Worm (Caenorhabditis elegans): ENCODE results near the gene srh-76.

DNA sequence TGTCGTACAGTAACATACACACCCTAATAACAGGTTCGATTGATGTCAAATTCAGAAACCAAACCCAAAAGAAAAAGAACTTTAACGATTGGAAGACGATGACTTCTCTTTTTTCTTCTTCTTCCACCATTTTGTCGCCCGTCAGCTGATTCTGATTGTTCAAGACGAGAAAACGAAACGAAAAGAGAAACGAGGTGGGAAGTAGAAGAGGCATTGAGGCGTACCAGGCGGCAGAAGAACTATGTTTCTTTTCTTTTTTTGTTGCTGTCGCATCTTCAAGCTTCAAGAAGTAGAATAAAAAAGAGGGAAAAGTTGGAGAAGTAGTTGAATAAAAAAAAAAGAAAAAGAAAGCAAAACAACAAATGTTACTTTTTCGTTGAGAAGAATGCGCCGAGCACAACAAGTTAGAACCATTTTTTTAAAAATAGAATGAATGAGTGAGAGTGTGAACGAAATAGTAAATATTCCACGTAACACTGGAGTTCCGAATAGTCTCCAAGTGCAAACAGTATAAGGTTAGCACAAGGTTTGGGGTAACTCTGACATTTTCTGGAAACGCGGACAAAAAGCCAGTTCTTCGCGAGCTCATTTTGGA is 14.5 kb downstream of the srh-76 start:
- TF ChIP-seq nhr-76 (tag; optimal IDR thresholded peaks at IDR 0.05) (no peak), ama-1 (optimal IDR thresholded peaks at IDR 0.05) (no peak), dpl-1 (GFP tag; optimal IDR thresholded peaks at IDR 0.05) (no peak), hlh-30 (tag; optimal IDR thresholded peaks at IDR 0.05; ENCODE audit: insufficient read depth) (peak; percentile 59), mdl-1 (tag; optimal IDR thresholded peaks at IDR 0.05) (no peak), rbr-2 (tag; optimal IDR thresholded peaks at IDR 0.05) (no peak)
